Fruit fly (Drosophila melanogaster) whole organism, prepupa: ENCODE measurements around the gene CG4041.
A peak's percentile ranks its signal among the peaks of the same experiment; 100 is the strongest.

Source experiments
- CG10669 ChIP-seq: fragments of 200-800 bp; sonication (Bioruptor generic); optimal IDR thresholded peaks from 3 replicates; lab custom pipeline; 2018; ENCODE audit warnings: missing biosample characterization, mild to moderate bottlenecking, missing genetic modification characterization, moderate library complexity
- CG11294 ChIP-seq: fragments of 200-800 bp; sonication (Bioruptor generic); IDR thresholded peaks from 2 replicates; pipeline ENCODE4 v1.3.6; 2022; ENCODE audit warnings: missing biosample characterization, missing genetic modification characterization
- CG11762 ChIP-seq: fragments of 200-800 bp; sonication (Bioruptor generic); optimal IDR thresholded peaks from 3 replicates; lab custom pipeline; 2016; ENCODE audit warnings: missing biosample characterization, missing genetic modification characterization; ENCODE audit not compliant: insufficient read depth
- CG11902 ChIP-seq: fragments of 200-800 bp; sonication (Bioruptor generic); optimal IDR thresholded peaks from 3 replicates; lab custom pipeline; 2016; ENCODE audit warnings: missing biosample characterization, missing genetic modification characterization
- CG15336 ChIP-seq: fragments of 200-800 bp; sonication (Bioruptor generic); IDR thresholded peaks from 2 replicates; pipeline ENCODE4 v1.3.6; 2022; ENCODE audit warnings: missing biosample characterization, missing genetic modification characterization
- CG1621 ChIP-seq: fragments of 200-800 bp; sonication (Bioruptor generic); optimal IDR thresholded peaks from 3 replicates; lab custom pipeline; 2018; ENCODE audit warnings: missing biosample characterization, mild to moderate bottlenecking, missing genetic modification characterization
- CG16779 ChIP-seq: fragments of 200-800 bp; sonication (Bioruptor generic); optimal IDR thresholded peaks from 3 replicates; lab custom pipeline; 2017; ENCODE audit warnings: missing biosample characterization, mild to moderate bottlenecking, missing genetic modification characterization
- CG3032 ChIP-seq: fragments of 200-800 bp; optimal IDR thresholded peaks from 2 replicates; lab custom pipeline; 2019; ENCODE audit warnings: missing biosample characterization, mild to moderate bottlenecking, missing genetic modification characterization, moderate library complexity
- CG34406 ChIP-seq: fragments of 200-800 bp; sonication (Bioruptor generic); optimal IDR thresholded peaks from 3 replicates; lab custom pipeline; 2016; ENCODE audit warnings: missing biosample characterization, missing genetic modification characterization
- CG3919 ChIP-seq: fragments of 200-800 bp; sonication (Bioruptor generic); optimal IDR thresholded peaks from 3 replicates; lab custom pipeline; 2016; ENCODE audit warnings: missing biosample characterization, missing genetic modification characterization
- CG4318 ChIP-seq: fragments of 200-800 bp; sonication (Bioruptor generic); optimal IDR thresholded peaks from 3 replicates; lab custom pipeline; 2017; ENCODE audit warnings: missing biosample characterization, mild to moderate bottlenecking, missing genetic modification characterization
- CG6163 ChIP-seq: fragments of 200-800 bp; sonication (Bioruptor generic); IDR thresholded peaks from 3 replicates; pipeline ENCODE4 v1.3.6; 2022; ENCODE audit warnings: missing biosample characterization, missing genetic modification characterization
- CG6276 ChIP-seq: fragments of 200-800 bp; sonication (Bioruptor generic); optimal IDR thresholded peaks from 2 replicates; lab custom pipeline; 2017; ENCODE audit warnings: missing biosample characterization, mild to moderate bottlenecking, missing genetic modification characterization
- CG6792 ChIP-seq: fragments of 200-800 bp; sonication (Bioruptor generic); optimal IDR thresholded peaks from 3 replicates; lab custom pipeline; 2016; ENCODE audit warnings: missing biosample characterization, missing genetic modification characterization
- CG6808 ChIP-seq: fragments of 200-800 bp; sonication (Bioruptor generic); optimal IDR thresholded peaks from 3 replicates; lab custom pipeline; 2017; ENCODE audit warnings: missing biosample characterization, missing genetic modification characterization, mild to moderate bottlenecking, moderate library complexity, missing genetic modification reagents
- CG6854 ChIP-seq: fragments of 200-800 bp; sonication (Bioruptor generic); optimal IDR thresholded peaks from 2 replicates; lab custom pipeline; 2017; ENCODE audit warnings: missing biosample characterization, mild to moderate bottlenecking, missing genetic modification characterization
- CG7368 ChIP-seq: fragments of 200-800 bp; sonication (Bioruptor generic); optimal IDR thresholded peaks from 3 replicates; lab custom pipeline; 2016; ENCODE audit warnings: missing biosample characterization, missing genetic modification characterization
- CG8119 ChIP-seq: fragments of 200-800 bp; sonication (Bioruptor generic); IDR thresholded peaks from 3 replicates; pipeline ENCODE4 v1.3.6; 2022; ENCODE audit warnings: missing biosample characterization, missing genetic modification characterization
- CG8319 ChIP-seq: fragments of 200-800 bp; sonication (Bioruptor generic); optimal IDR thresholded peaks from 3 replicates; lab custom pipeline; 2016; ENCODE audit warnings: missing biosample characterization, missing genetic modification characterization
- CG8632 ChIP-seq: fragments of 200-800 bp; sonication (Bioruptor generic); optimal IDR thresholded peaks from 3 replicates; lab custom pipeline; 2016; ENCODE audit warnings: missing biosample characterization, missing genetic modification characterization
- CG9139 ChIP-seq: fragments of 200-800 bp; sonication (Bioruptor generic); optimal IDR thresholded peaks from 3 replicates; lab custom pipeline; 2017; ENCODE audit warnings: missing biosample characterization, mild to moderate bottlenecking, missing genetic modification characterization
- Eip78C ChIP-seq: fragments of 200-800 bp; sonication (Bioruptor generic); peaks from one replicate; lab custom pipeline; 2016; ENCODE audit warnings: missing biosample characterization, missing genetic modification characterization
- Eip93F ChIP-seq: fragments of 200-800 bp; sonication (Bioruptor generic); optimal IDR thresholded peaks from 2 replicates; lab custom pipeline; 2016; ENCODE audit warnings: missing biosample characterization, mild to moderate bottlenecking, missing genetic modification characterization
- Ets21C ChIP-seq: fragments of 200-800 bp; sonication (Bioruptor generic); optimal IDR thresholded peaks from 3 replicates; lab custom pipeline; 2016; ENCODE audit warnings: missing biosample characterization, missing genetic modification characterization
- Gug ChIP-seq: fragments of 200-800 bp; sonication (Bioruptor generic); IDR thresholded peaks from 2 replicates; pipeline ENCODE4 v1.3.6; 2022; ENCODE audit warnings: missing biosample characterization, missing genetic modification characterization
- Hr38 ChIP-seq: sonication (Bioruptor generic); optimal IDR thresholded peaks from 2 replicates; lab custom pipeline; 2016; ENCODE audit warnings: missing biosample characterization, missing genetic modification characterization
- Hr39 ChIP-seq: fragments of 200-800 bp; sonication (Bioruptor generic); optimal IDR thresholded peaks from 2 replicates; lab custom pipeline; 2016; ENCODE audit warnings: missing biosample characterization, missing genetic modification characterization
- Hr4 ChIP-seq: fragments of 200-800 bp; sonication (Bioruptor generic); optimal IDR thresholded peaks from 3 replicates; lab custom pipeline; 2016; ENCODE audit warnings: missing biosample characterization, missing genetic modification characterization
- Lpt ChIP-seq: fragments of 200-800 bp; sonication (Bioruptor generic); optimal IDR thresholded peaks from 3 replicates; lab custom pipeline; 2016; ENCODE audit warnings: missing biosample characterization, missing genetic modification characterization
- Met ChIP-seq: fragments of 200-800 bp; sonication (Bioruptor generic); optimal IDR thresholded peaks from 3 replicates; lab custom pipeline; 2016; ENCODE audit warnings: missing biosample characterization, missing genetic modification characterization
- OdsH ChIP-seq: fragments of 200-800 bp; sonication (Bioruptor generic); optimal IDR thresholded peaks from 3 replicates; lab custom pipeline; 2016; ENCODE audit warnings: missing biosample characterization, missing genetic modification characterization
- Smox ChIP-seq: fragments of 200-800 bp; sonication (Bioruptor generic); optimal IDR thresholded peaks from 3 replicates; lab custom pipeline; 2016; ENCODE audit warnings: missing biosample characterization, missing genetic modification characterization
- Sox102F ChIP-seq: fragments of 200-800 bp; sonication (Bioruptor generic); optimal IDR thresholded peaks from 2 replicates; lab custom pipeline; 2016; ENCODE audit warnings: missing biosample characterization, mild to moderate bottlenecking, missing genetic modification characterization
- Sox14 ChIP-seq: fragments of 200-800 bp; sonication (Bioruptor generic); optimal IDR thresholded peaks from 3 replicates; lab custom pipeline; 2016; ENCODE audit warnings: missing biosample characterization, missing genetic modification characterization
- Sox15 ChIP-seq: fragments of 200-800 bp; sonication (Bioruptor generic); optimal IDR thresholded peaks from 3 replicates; lab custom pipeline; 2016; ENCODE audit warnings: missing biosample characterization, missing genetic modification characterization
- acj6 ChIP-seq: fragments of 200-800 bp; sonication (Bioruptor generic); optimal IDR thresholded peaks from 3 replicates; lab custom pipeline; 2016; ENCODE audit warnings: missing biosample characterization, missing genetic modification characterization
- cyc ChIP-seq: fragments of 200-800 bp; sonication (Bioruptor generic); optimal IDR thresholded peaks from 3 replicates; lab custom pipeline; 2016; ENCODE audit warnings: missing biosample characterization, missing genetic modification characterization
- dsx ChIP-seq: fragments of 200-800 bp; optimal IDR thresholded peaks from 3 replicates; lab custom pipeline; 2019; ENCODE audit warnings: missing biosample characterization, mild to moderate bottlenecking, missing genetic modification characterization, moderate library complexity; ENCODE audit not compliant: poor library complexity, severe bottlenecking
- esn ChIP-seq: fragments of 200-800 bp; sonication (Bioruptor generic); optimal IDR thresholded peaks from 2 replicates; lab custom pipeline; 2016; ENCODE audit warnings: missing biosample characterization, mild to moderate bottlenecking, missing genetic modification characterization, moderate library complexity
- fd59A ChIP-seq: fragments of 200-800 bp; sonication (Bioruptor generic); optimal IDR thresholded peaks from 2 replicates; lab custom pipeline; 2017; ENCODE audit warnings: missing biosample characterization, mild to moderate bottlenecking, missing genetic modification characterization, missing genetic modification reagents
- fd85E ChIP-seq: fragments of 200-800 bp; sonication (Bioruptor generic); optimal IDR thresholded peaks from 3 replicates; lab custom pipeline; 2016; ENCODE audit warnings: missing biosample characterization, missing genetic modification characterization
- lz ChIP-seq: fragments of 200-800 bp; sonication (Bioruptor generic); optimal IDR thresholded peaks from 3 replicates; lab custom pipeline; 2016; ENCODE audit warnings: missing biosample characterization, missing genetic modification characterization
- pdm3 ChIP-seq: fragments of 200-800 bp; sonication (Bioruptor generic); optimal IDR thresholded peaks from 3 replicates; lab custom pipeline; 2016; ENCODE audit warnings: missing biosample characterization, missing genetic modification characterization
- salr ChIP-seq, 2 experiments: fragments of 200-800 bp; sonication (Bioruptor generic); optimal IDR thresholded peaks; 3 replicates each; lab custom pipeline; 2016 to 2018; ENCODE audit warnings: missing biosample characterization in 2 of 2, missing genetic modification characterization in 2 of 2, mild to moderate bottlenecking in 1 of 2
- spab ChIP-seq: fragments of 200-800 bp; sonication (Bioruptor generic); optimal IDR thresholded peaks from 2 replicates; lab custom pipeline; 2017; ENCODE audit warnings: missing biosample characterization, mild to moderate bottlenecking, missing genetic modification characterization, missing genetic modification reagents
- ss ChIP-seq, 2 experiments: fragments of 200-800 bp; sonication (Bioruptor generic); optimal IDR thresholded peaks; 2 replicates in 1 of 2; 3 replicates in 1 of 2; lab custom pipeline; 2017 to 2018; ENCODE audit warnings: mild to moderate bottlenecking in 2 of 2, missing biosample characterization in 2 of 2, missing genetic modification characterization in 2 of 2, moderate library complexity in 1 of 2
- svp ChIP-seq: fragments of 200-800 bp; sonication (Bioruptor generic); peaks from one replicate; lab custom pipeline; 2016; ENCODE audit warnings: missing biosample characterization, missing genetic modification characterization
- topi ChIP-seq: fragments of 200-800 bp; sonication (Bioruptor generic); optimal IDR thresholded peaks from 3 replicates; lab custom pipeline; 2016; ENCODE audit warnings: missing biosample characterization, missing genetic modification characterization
- vri ChIP-seq: fragments of 200-800 bp; sonication (Bioruptor generic); optimal IDR thresholded peaks from 3 replicates; lab custom pipeline; 2016; ENCODE audit warnings: missing biosample characterization, mild to moderate bottlenecking, missing genetic modification characterization

The CG4041 gene

dm6 chrX:4918228-4919022 is at the start of gene CG4041, which contains the start of gene Hgsnat (continued):
- TF ChIP-seq topi (GFP tag; lab: Kevin White, UChicago) (peak; percentile 37), Sox15 (GFP tag; lab: Kevin White, UChicago) (no peak), CG10669 (peak; percentile 6), CG1621 (tag; lab: Kevin White, UChicago) (no peak), pdm3 (GFP tag; lab: Kevin White, UChicago) (peak; percentile 48), CG16779 (no peak), Ets21C (no peak), CG7368 (no peak), salr (GFP tag; optimal IDR thresholded peaks at IDR 0.05; lab: Kevin White, UChicago) (no peak)

DNA sequence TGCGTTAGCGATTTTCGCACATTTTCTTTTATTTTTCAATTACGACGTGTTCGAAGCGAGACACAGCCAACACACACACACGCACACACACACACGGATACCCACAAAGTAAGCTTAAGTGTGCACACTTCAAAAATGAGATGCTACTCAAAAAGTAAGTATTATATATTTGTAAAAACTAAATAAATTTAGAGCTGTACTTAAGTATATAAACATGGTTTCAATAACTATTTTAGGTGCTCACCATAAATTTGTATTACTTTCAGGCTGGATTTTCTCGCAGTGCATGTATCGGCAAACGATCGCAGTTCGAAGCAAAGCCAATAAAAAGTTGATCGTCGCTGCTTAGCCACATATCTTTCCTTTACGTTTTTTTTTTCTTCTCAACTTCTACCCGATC is 47.4 kb upstream of the CG4041 start:
- peak; percentile 21 for TF ChIP-seq Lpt
- no peak for TF ChIP-seq CG34406
- no peak for TF ChIP-seq Sox102F
- peak; percentile 26 for TF ChIP-seq CG16779
- TF ChIP-seq CG11762 = no peak
- peak; percentile 31 for TF ChIP-seq OdsH (GFP tag; lab: Kevin White, UChicago)
- no peak for TF ChIP-seq CG6854
- peak; percentile 74 for TF ChIP-seq CG6163 (GFP tag; lab: Robert Waterston, UW)
- peak; percentile 11 for TF ChIP-seq CG6276
- TF ChIP-seq Smox (GFP tag; lab: Kevin White, UChicago) = no peak
- TF ChIP-seq CG8119 = peak; percentile 82
- no peak for TF ChIP-seq vri
- TF ChIP-seq esn = peak; percentile 0
- TF ChIP-seq CG6808 (GFP tag; lab: Kevin White, UChicago) = no peak
- TF ChIP-seq ss (GFP tag; optimal IDR thresholded peaks at IDR 0.05; lab: Kevin White, UChicago) = peak; percentile 17 to 30
- TF ChIP-seq Met (GFP tag; lab: Kevin White, UChicago) = peak; percentile 29
- TF ChIP-seq Sox14 (GFP tag; lab: Kevin White, UChicago) = peak; percentile 22
- TF ChIP-seq pdm3 (GFP tag; lab: Kevin White, UChicago) = peak; percentile 29
- no peak for TF ChIP-seq CG8632 (GFP tag; lab: Kevin White, UChicago)
- TF ChIP-seq CG6792 = no peak
- no peak for TF ChIP-seq CG11902 (GFP tag; lab: Kevin White, UChicago)
- TF ChIP-seq CG3919 (GFP tag; lab: Kevin White, UChicago) = no peak
- TF ChIP-seq Hr39 (GFP tag; lab: Kevin White, UChicago) = no peak
- TF ChIP-seq fd59A (GFP tag; lab: Kevin White, UChicago) = no peak
- no peak for TF ChIP-seq CG3032
- no peak for TF ChIP-seq Sox15 (GFP tag; lab: Kevin White, UChicago)
- no peak for TF ChIP-seq lz
- no peak for TF ChIP-seq CG9139 (GFP tag; lab: Kevin White, UChicago)
- peak in 1 of 2 experiments; percentile 42 for TF ChIP-seq salr (GFP tag; optimal IDR thresholded peaks at IDR 0.05; lab: Kevin White, UChicago)
- TF ChIP-seq Eip78C (GFP tag; lab: Kevin White, UChicago) = peak; percentile 87
- peak; percentile 77 for TF ChIP-seq dsx
- TF ChIP-seq CG11294 (GFP tag; lab: Robert Waterston, UW) = peak; percentile 42
- TF ChIP-seq svp (GFP tag; lab: Kevin White, UChicago) = peak; percentile 60
- TF ChIP-seq Eip93F (GFP tag; lab: Kevin White, UChicago) = no peak
- TF ChIP-seq Gug (GFP tag; lab: Robert Waterston, UW) = peak; percentile 68
- TF ChIP-seq fd85E (GFP tag; lab: Kevin White, UChicago) = no peak
- peak; percentile 83 for TF ChIP-seq Hr4
- TF ChIP-seq CG8319 (GFP tag; lab: Kevin White, UChicago) = no peak
- TF ChIP-seq CG15336 (GFP tag; lab: Robert Waterston, UW) = peak; percentile 83
- TF ChIP-seq cyc = no peak
- TF ChIP-seq spab (GFP tag; lab: Kevin White, UChicago) = no peak
- peak; percentile 11 for TF ChIP-seq acj6 (GFP tag; lab: Kevin White, UChicago)
- TF ChIP-seq Hr38 (GFP tag; lab: Kevin White, UChicago) = no peak
- TF ChIP-seq CG10669 = no peak
- TF ChIP-seq CG4318 (GFP tag; lab: Kevin White, UChicago) = peak; percentile 38
